Worm (Caenorhabditis elegans) whole organism, L4/young adult: ENCODE results near the gene hum-5.

Source experiments
- W03F9.2 ChIP-seq: fragments of 150-350 bp; optimal IDR thresholded peaks from 2 replicates; lab custom pipeline; 2014; ENCODE audit warnings: missing biosample characterization, missing genetic modification characterization
- dao-5 ChIP-seq: sonication (generic microtip); optimal IDR thresholded peaks from 2 replicates; lab custom pipeline; 2016; ENCODE audit warnings: missing genotype, missing genetic modification characterization, moderate library complexity, missing compliant biosample characterization
- him-1 ChIP-seq: sonication (generic microtip); optimal IDR thresholded peaks from 2 replicates; lab custom pipeline; 2016; ENCODE audit warnings: missing genotype, missing genetic modification reagents, missing genetic modification characterization, missing compliant biosample characterization

DNA sequence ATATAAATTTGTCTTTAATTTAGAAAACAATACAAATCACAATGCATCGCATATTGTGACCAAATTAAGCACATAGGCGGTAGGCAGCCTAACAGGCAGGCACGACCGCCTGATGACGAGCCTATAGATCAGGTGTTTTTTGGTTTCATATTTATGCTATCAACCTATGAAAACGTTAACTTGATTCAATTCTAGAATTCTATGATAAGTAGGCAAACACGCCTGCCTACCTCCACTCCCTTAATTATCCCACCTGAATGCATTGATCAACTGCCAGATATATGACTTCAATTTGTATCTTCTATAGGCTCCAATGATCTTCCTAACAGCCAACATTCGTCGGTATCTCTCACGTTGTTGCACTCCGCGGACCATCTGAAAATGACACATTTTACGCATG, 5.8 kb downstream of the hum-5 start:
- TF ChIP-seq dao-5 (tag; lab: Kevin White, UChicago): no peak
- TF ChIP-seq him-1 (tag; lab: Kevin White, UChicago): no peak
- no peak for TF ChIP-seq W03F9.2 (tag; lab: Kevin White, UChicago)
